Fruit fly (Drosophila melanogaster) whole organism, embryonic: Measurements from ENCODE around the gene CG4101.
A peak's percentile ranks its signal among the peaks of the same experiment; 100 is the strongest.

Experiments
- CG10147 ChIP-seq: fragments of 200-800 bp; sonication (Bioruptor generic); optimal IDR thresholded peaks from 2 replicates; lab custom pipeline; 2019; ENCODE audit warnings: missing biosample characterization, mild to moderate bottlenecking, missing genetic modification characterization, moderate library complexity
- CG10462 ChIP-seq: fragments of 200-800 bp; sonication (Bioruptor generic); optimal IDR thresholded peaks from 2 replicates; lab custom pipeline; 2016; ENCODE audit warnings: missing biosample characterization, missing genetic modification characterization
- CG10565 ChIP-seq: fragments of 200-800 bp; sonication (Bioruptor generic); optimal IDR thresholded peaks from 3 replicates; lab custom pipeline; 2016; ENCODE audit warnings: missing biosample characterization, mild to moderate bottlenecking, missing genetic modification characterization
- CG10654 ChIP-seq: fragments of 200-800 bp; sonication (Bioruptor generic); optimal IDR thresholded peaks from 2 replicates; lab custom pipeline; 2016; ENCODE audit warnings: missing biosample characterization, missing genetic modification characterization
- CG11085 ChIP-seq: fragments of 200-800 bp; sonication (Bioruptor generic); IDR thresholded peaks from 2 replicates; pipeline ENCODE4 v1.3.6; 2022; ENCODE audit warnings: missing biosample characterization, missing genetic modification characterization
- CG11247 ChIP-seq: fragments of 200-800 bp; sonication (Bioruptor generic); IDR thresholded peaks from 2 replicates; pipeline ENCODE4 v1.3.6; 2022; ENCODE audit warnings: missing biosample characterization, missing genetic modification characterization
- CG11696 ChIP-seq: fragments of 200-800 bp; sonication (Bioruptor generic); IDR thresholded peaks from 2 replicates; pipeline ENCODE4 v1.3.6; 2022; ENCODE audit warnings: missing biosample characterization, missing genetic modification characterization
- CG12071 ChIP-seq: fragments of 200-800 bp; sonication (Bioruptor generic); optimal IDR thresholded peaks from 3 replicates; lab custom pipeline; 2018; ENCODE audit warnings: missing biosample characterization, mild to moderate bottlenecking, missing genetic modification characterization
- CG12299 ChIP-seq: fragments of 200-800 bp; sonication (Bioruptor generic); optimal IDR thresholded peaks from 2 replicates; lab custom pipeline; 2018; ENCODE audit warnings: missing biosample characterization, mild to moderate bottlenecking, missing genetic modification characterization
- CG13123 ChIP-seq: fragments of 200-800 bp; sonication (Bioruptor generic); optimal IDR thresholded peaks from 2 replicates; lab custom pipeline; 2016; ENCODE audit warnings: missing biosample characterization, missing genetic modification characterization
- CG13296 ChIP-seq: fragments of 200-800 bp; sonication (Bioruptor generic); optimal IDR thresholded peaks from 3 replicates; lab custom pipeline; 2018; ENCODE audit warnings: missing biosample characterization, mild to moderate bottlenecking, missing genetic modification characterization
- CG14014 ChIP-seq: fragments of 200-800 bp; sonication (Bioruptor generic); IDR thresholded peaks from 2 replicates; pipeline ENCODE4 v1.3.6; 2022; ENCODE audit warnings: missing biosample characterization, missing genetic modification characterization
- CG14667 ChIP-seq: fragments of 200-800 bp; sonication (Bioruptor generic); IDR thresholded peaks from 2 replicates; pipeline ENCODE4 v1.3.6; 2022; ENCODE audit warnings: missing biosample characterization, missing genetic modification characterization
- CG14710 ChIP-seq: fragments of 200-800 bp; sonication (Bioruptor generic); optimal IDR thresholded peaks from 3 replicates; lab custom pipeline; 2019; ENCODE audit warnings: missing biosample characterization, mild to moderate bottlenecking, missing genetic modification characterization, moderate library complexity
- CG15479 ChIP-seq: fragments of 200-800 bp; sonication (Bioruptor generic); optimal IDR thresholded peaks from 3 replicates; lab custom pipeline; 2019; ENCODE audit warnings: missing biosample characterization, mild to moderate bottlenecking, missing genetic modification characterization, moderate library complexity
- CG2129 ChIP-seq: fragments of 200-800 bp; sonication (Bioruptor generic); IDR thresholded peaks from 2 replicates; pipeline ENCODE4 v1.3.6; 2022; ENCODE audit warnings: missing biosample characterization, missing genetic modification characterization; ENCODE audit not compliant: partially characterized antibody
- CG32532 ChIP-seq: fragments of 200-800 bp; sonication (Bioruptor generic); IDR thresholded peaks from 2 replicates; pipeline ENCODE4 v1.3.6; 2022; ENCODE audit warnings: missing biosample characterization, missing genetic modification characterization
- CG3407 ChIP-seq: fragments of 200-800 bp; sonication (Bioruptor generic); optimal IDR thresholded peaks from 2 replicates; lab custom pipeline; 2018; ENCODE audit warnings: missing biosample characterization, mild to moderate bottlenecking, missing genetic modification characterization
- CG42726 ChIP-seq: fragments of 200-800 bp; sonication (Bioruptor generic); IDR thresholded peaks from 2 replicates; pipeline ENCODE4 v1.3.6; 2022; ENCODE audit warnings: missing biosample characterization, missing genetic modification characterization; ENCODE audit not compliant: partially characterized antibody
- CG6654 ChIP-seq: fragments of 200-800 bp; sonication (Bioruptor generic); optimal IDR thresholded peaks from 2 replicates; lab custom pipeline; 2017; ENCODE audit warnings: missing biosample characterization, mild to moderate bottlenecking, missing genetic modification characterization
- CG7745 ChIP-seq: fragments of 200-800 bp; sonication (Bioruptor generic); optimal IDR thresholded peaks from 2 replicates; lab custom pipeline; 2018; ENCODE audit warnings: missing biosample characterization, mild to moderate bottlenecking, missing genetic modification characterization, moderate library complexity
- CG8944 ChIP-seq: fragments of 200-800 bp; sonication (Bioruptor generic); optimal IDR thresholded peaks from 3 replicates; lab custom pipeline; 2016; ENCODE audit warnings: missing biosample characterization, missing genetic modification characterization
- CG9215 ChIP-seq: fragments of 200-800 bp; sonication (Bioruptor generic); IDR thresholded peaks from 2 replicates; pipeline ENCODE4 v1.3.6; 2022; ENCODE audit warnings: missing biosample characterization, missing genetic modification characterization
- CG9817 ChIP-seq: fragments of 200-800 bp; sonication (Bioruptor generic); optimal IDR thresholded peaks from 2 replicates; lab custom pipeline; 2018; ENCODE audit warnings: missing biosample characterization, mild to moderate bottlenecking, missing genetic modification characterization, moderate library complexity
- D19A ChIP-seq: fragments of 200-800 bp; optimal IDR thresholded peaks from 3 replicates; lab custom pipeline; 2019; ENCODE audit warnings: missing biosample characterization, mild to moderate bottlenecking, missing genetic modification characterization, moderate library complexity
- Doc2 ChIP-seq: fragments of 200-800 bp; sonication (Bioruptor generic); IDR thresholded peaks from 2 replicates; pipeline ENCODE4 v1.3.6; 2022; ENCODE audit warnings: missing biosample characterization, missing genetic modification characterization
- Ets97D ChIP-seq: fragments of 200-800 bp; sonication (Bioruptor generic); optimal IDR thresholded peaks from 3 replicates; lab custom pipeline; 2016; ENCODE audit warnings: missing biosample characterization, missing genetic modification characterization
- Fer1 ChIP-seq: fragments of 200-800 bp; sonication (Bioruptor generic); optimal IDR thresholded peaks from 2 replicates; lab custom pipeline; 2017; ENCODE audit warnings: missing biosample characterization, mild to moderate bottlenecking, missing genetic modification characterization
- HmgZ ChIP-seq: fragments of 200-800 bp; sonication (Bioruptor generic); optimal IDR thresholded peaks from 2 replicates; lab custom pipeline; 2018; ENCODE audit warnings: missing biosample characterization, mild to moderate bottlenecking, missing genetic modification characterization
- Hmx ChIP-seq: fragments of 200-800 bp; sonication (Bioruptor generic); optimal IDR thresholded peaks from 2 replicates; lab custom pipeline; 2016; ENCODE audit warnings: missing biosample characterization, missing genetic modification characterization
- MESR4 ChIP-seq: fragments of 200-800 bp; sonication (Bioruptor generic); optimal IDR thresholded peaks from 2 replicates; lab custom pipeline; 2018; ENCODE audit warnings: missing biosample characterization, mild to moderate bottlenecking, missing genetic modification characterization, moderate library complexity
- NK7.1 ChIP-seq: fragments of 200-800 bp; sonication (Bioruptor generic); optimal IDR thresholded peaks from 3 replicates; lab custom pipeline; 2016; ENCODE audit warnings: missing biosample characterization, missing genetic modification characterization
- Pdp1 ChIP-seq, 2 experiments: fragments of 200-800 bp; sonication (Bioruptor generic); optimal IDR thresholded peaks; 3 replicates each; lab custom pipeline; 2016; ENCODE audit warnings: missing biosample characterization in 2 of 2, missing genetic modification characterization in 2 of 2, mild to moderate bottlenecking in 1 of 2, moderate library complexity in 1 of 2
- Ravus ChIP-seq: fragments of 200-800 bp; sonication (Bioruptor generic); IDR thresholded peaks from 2 replicates; pipeline ENCODE4 v1.3.6; 2022; ENCODE audit warnings: missing biosample characterization, missing genetic modification characterization
- Side ChIP-seq: fragments of 200-800 bp; sonication (Bioruptor generic); optimal IDR thresholded peaks from 2 replicates; lab custom pipeline; 2016; ENCODE audit warnings: missing biosample characterization, missing genetic modification characterization
- Sox100B ChIP-seq: fragments of 200-800 bp; sonication (Bioruptor generic); optimal IDR thresholded peaks from 3 replicates; lab custom pipeline; 2018; ENCODE audit warnings: missing biosample characterization, mild to moderate bottlenecking, missing genetic modification characterization
- Trl ChIP-seq, 3 experiments: fragments of >200 bp in 2 of 3; fragments of 200-800 bp in 1 of 3; sonication (Bioruptor generic) in 1 of 3; optimal IDR thresholded peaks; 2 replicates in 1 of 3; 3 replicates in 2 of 3; lab custom pipeline; 2016 to 2017; ENCODE audit warnings: missing biosample characterization in 1 of 3, missing genetic modification characterization in 1 of 3
- ab ChIP-seq: fragments of 200-800 bp; sonication (Bioruptor generic); optimal IDR thresholded peaks from 2 replicates; lab custom pipeline; 2016; ENCODE audit warnings: missing biosample characterization, missing genetic modification characterization
- chinmo ChIP-seq: fragments of 200-800 bp; sonication (Bioruptor generic); IDR thresholded peaks from 4 replicates; pipeline ENCODE4 v1.3.6; 2022; ENCODE audit warnings: missing biosample characterization, missing genetic modification characterization; ENCODE audit not compliant: partially characterized antibody
- disco-r ChIP-seq: fragments of 200-800 bp; sonication (Bioruptor generic); optimal IDR thresholded peaks from 2 replicates; lab custom pipeline; 2016; ENCODE audit warnings: missing biosample characterization, missing genetic modification characterization
- gfzf ChIP-seq: fragments of 200-800 bp; sonication (Bioruptor generic); optimal IDR thresholded peaks from 2 replicates; lab custom pipeline; 2016; ENCODE audit warnings: missing biosample characterization, mild to moderate bottlenecking, missing genetic modification characterization, moderate library complexity
- h ChIP-seq: fragments of >200 bp; optimal IDR thresholded peaks from 2 replicates; lab custom pipeline; 2017
- hkb ChIP-seq, 2 experiments: fragments of 200-800 bp in 1 of 2; fragments of >200 bp in 1 of 2; sonication (Bioruptor generic) in 1 of 2; IDR thresholded peaks in 1 of 2; optimal IDR thresholded peaks in 1 of 2; 2 replicates each; pipeline versions ENCODE4 v1.3.6 to Lab custom; 2017 to 2022; ENCODE audit warnings: missing biosample characterization in 1 of 2, missing genetic modification characterization in 1 of 2
- jing ChIP-seq: fragments of 200-800 bp; sonication (Bioruptor generic); optimal IDR thresholded peaks from 2 replicates; lab custom pipeline; 2018; ENCODE audit warnings: missing biosample characterization, mild to moderate bottlenecking, missing genetic modification characterization
- otp ChIP-seq: fragments of 200-800 bp; sonication (Bioruptor generic); IDR thresholded peaks from 3 replicates; pipeline ENCODE4, ENCODE4 v1.3.6; 2022; ENCODE audit warnings: missing biosample characterization, missing genetic modification characterization
- pho ChIP-seq: fragments of 200-800 bp; sonication (Bioruptor generic); optimal IDR thresholded peaks from 2 replicates; lab custom pipeline; 2016; ENCODE audit warnings: missing biosample characterization, missing genetic modification characterization
- pnt ChIP-seq: fragments of 200-800 bp; sonication (Bioruptor generic); optimal IDR thresholded peaks from 3 replicates; lab custom pipeline; 2016; ENCODE audit warnings: missing biosample characterization, missing genetic modification characterization
- pros ChIP-seq: fragments of 200-800 bp; sonication (Bioruptor generic); optimal IDR thresholded peaks from 3 replicates; lab custom pipeline; 2019; ENCODE audit warnings: missing biosample characterization, mild to moderate bottlenecking, missing genetic modification characterization, moderate library complexity
- sug ChIP-seq: fragments of 200-800 bp; optimal IDR thresholded peaks from 2 replicates; lab custom pipeline; 2019; ENCODE audit warnings: missing biosample characterization, mild to moderate bottlenecking, missing genetic modification characterization, moderate library complexity
- tgo ChIP-seq: fragments of 200-800 bp; sonication (Bioruptor generic); IDR thresholded peaks from 3 replicates; pipeline ENCODE4 v1.3.6; 2022; ENCODE audit warnings: missing biosample characterization, missing genetic modification characterization

CG4101 gene

DNA sequence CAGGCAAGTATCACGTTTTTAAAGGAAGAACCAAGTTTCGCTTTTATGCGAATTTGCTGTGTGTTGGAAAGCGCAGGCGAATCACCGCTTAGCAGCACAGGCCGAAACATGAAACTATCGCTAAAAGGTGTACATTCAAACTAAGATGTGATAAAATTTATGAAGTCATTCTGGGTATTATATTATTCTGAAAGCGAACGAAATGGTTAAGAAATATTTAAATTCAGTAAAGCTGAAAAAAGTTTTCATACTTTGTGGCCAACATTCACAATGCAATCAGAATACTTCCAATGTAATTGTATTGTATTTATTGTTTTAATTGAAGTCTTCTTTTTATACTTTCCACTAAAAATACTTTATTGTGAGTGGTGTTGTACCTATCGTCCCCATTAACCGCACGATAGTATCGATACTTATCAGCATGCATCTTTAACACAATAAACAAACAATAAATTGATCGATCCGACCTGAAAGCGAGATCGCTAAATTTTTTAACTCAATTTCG, 31.0 kb upstream of the CG4101 start, which contains the start of gene Smn (continued):
- TF ChIP-seq MESR4 (GFP tag; lab: Kevin White, UChicago) (no peak), chinmo (GFP tag; lab: Robert Waterston, UW) (peak; percentile 78; the same call in 2 of the 4 replicates), CG11085 (GFP tag; lab: Robert Waterston, UW) (no peak), h (lab: Kevin White, UChicago) (no peak), sug (tag; lab: Kevin White, UChicago) (peak; percentile 58), CG12299 (tag; lab: Kevin White, UChicago) (no peak), pho (GFP tag; lab: Kevin White, UChicago) (peak; percentile 58), Doc2 (no peak), CG42726 (peak; percentile 61; the same call in 1 of the 2 replicates), Hmx (no peak), CG12071 (GFP tag; lab: Kevin White, UChicago) (no peak), CG10462 (GFP tag; lab: Kevin White, UChicago) (no peak), Fer1 (peak; percentile 32), disco-r (GFP tag; lab: Kevin White, UChicago) (no peak), CG10654 (GFP tag; lab: Kevin White, UChicago) (peak; percentile 39), gfzf (GFP tag; lab: Kevin White, UChicago) (peak; percentile 22), CG9817 (tag; lab: Kevin White, UChicago) (peak; percentile 56), pnt (GFP tag; lab: Kevin White, UChicago) (no peak), CG13296 (GFP tag; lab: Kevin White, UChicago) (peak; percentile 27), hkb (optimal IDR thresholded peaks at IDR 0.05; lab: Kevin White, UChicago) (no peak), hkb (GFP tag; IDR thresholded peaks at IDR 0.05; lab: Robert Waterston, UW) (no peak), CG11247 (GFP tag; lab: Robert Waterston, UW) (no peak), CG8944 (GFP tag; lab: Kevin White, UChicago) (peak; percentile 22), Sox100B (GFP tag; lab: Kevin White, UChicago) (no peak), Ravus (GFP tag; lab: Robert Waterston, UW) (no peak), CG10565 (GFP tag; lab: Kevin White, UChicago) (no peak), Pdp1 (GFP tag; optimal IDR thresholded peaks at IDR 0.05; lab: Kevin White, UChicago) (peak; percentile 5 to 50), pros (GFP tag; lab: Kevin White, UChicago) (no peak), CG13123 (GFP tag; lab: Kevin White, UChicago) (no peak), CG9215 (GFP tag; lab: Robert Waterston, UW) (0 out of 2 replicates have a peak, but pooled peaks have one; percentile 34), tgo (GFP tag; lab: Robert Waterston, UW) (no peak), CG10147 (peak; percentile 52), CG14710 (tag; lab: Kevin White, UChicago) (peak; percentile 68), CG7745 (no peak), D19A (tag; lab: Kevin White, UChicago) (peak; percentile 28), CG6654 (no peak), ab (GFP tag; lab: Kevin White, UChicago) (no peak), CG14667 (GFP tag; lab: Robert Waterston, UW) (no peak), jing (GFP tag; lab: Kevin White, UChicago) (no peak), HmgZ (tag; lab: Kevin White, UChicago) (peak; percentile 29), CG15479 (GFP tag; lab: Kevin White, UChicago) (no peak), CG3407 (GFP tag; lab: Kevin White, UChicago) (peak; percentile 34), Ets97D (GFP tag; lab: Kevin White, UChicago) (peak; percentile 30), CG2129 (GFP tag; lab: Robert Waterston, UW) (peak; percentile 72), CG14014 (GFP tag; lab: Robert Waterston, UW) (no peak), otp (no peak), CG32532 (no peak), NK7.1 (GFP tag; lab: Kevin White, UChicago) (no peak), Side (GFP tag; lab: Kevin White, UChicago) (peak; percentile 67), CG11696 (GFP tag; lab: Robert Waterston, UW) (no peak), Trl (optimal IDR thresholded peaks at IDR 0.05; lab: Kevin White, UChicago) (no peak), Trl (GFP tag; optimal IDR thresholded peaks at IDR 0.05; lab: Kevin White, UChicago) (peak; percentile 47)
